Worm (Caenorhabditis elegans): ENCODE data around the gene Y97E10AR.3.
A peak's percentile ranks its signal among the peaks of the same experiment; 100 is the strongest.

The Y97E10AR.3 gene

DNA sequence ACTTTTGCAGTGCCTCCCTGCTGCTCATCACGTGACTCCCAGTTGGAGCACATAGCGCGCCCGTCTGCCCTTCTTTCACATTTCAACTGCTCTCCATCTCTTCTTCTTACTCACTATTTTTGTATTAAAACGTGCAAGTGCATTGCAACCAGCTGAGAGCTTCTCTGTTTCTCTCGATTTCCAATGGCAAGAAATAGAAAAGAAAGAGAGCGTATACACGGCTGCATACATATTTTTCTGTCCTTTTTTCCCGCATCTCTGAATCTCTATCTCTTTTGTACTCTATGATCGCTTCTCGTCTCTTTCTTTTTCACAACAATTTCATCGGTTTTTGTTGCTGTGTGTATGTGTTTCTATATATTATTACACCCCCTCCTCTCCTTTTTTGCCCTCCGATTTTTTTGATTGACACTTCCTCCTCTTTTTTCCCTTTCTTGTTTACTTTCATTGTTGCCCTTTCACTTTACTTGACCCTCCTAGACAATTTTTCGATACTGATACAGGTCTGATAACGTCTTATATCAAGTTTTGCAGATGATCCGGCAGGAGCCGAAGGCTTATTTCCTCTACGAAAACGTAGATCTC, 6.3 kb downstream of the Y97E10AR.3 start, which contains the start of gene Y97E10AR.1 (continued):
- TF ChIP-seq pros-1 (tag; optimal IDR thresholded peaks at IDR 0.05) (peak; percentile 68), ceh-18 (tag; optimal IDR thresholded peaks at IDR 0.05) (peak; percentile 98), nfya-1 (tag; optimal IDR thresholded peaks at IDR 0.05) (peak; percentile 86), unc-86 (tag; optimal IDR thresholded peaks at IDR 0.05) (no peak), pqm-1 (tag; optimal IDR thresholded peaks at IDR 0.05) (peak; percentile 12), sox-4 (tag; optimal IDR thresholded peaks at IDR 0.05) (no peak), sdc-2 (tag; optimal IDR thresholded peaks at IDR 0.05) (peak; percentile 29)

DNA sequence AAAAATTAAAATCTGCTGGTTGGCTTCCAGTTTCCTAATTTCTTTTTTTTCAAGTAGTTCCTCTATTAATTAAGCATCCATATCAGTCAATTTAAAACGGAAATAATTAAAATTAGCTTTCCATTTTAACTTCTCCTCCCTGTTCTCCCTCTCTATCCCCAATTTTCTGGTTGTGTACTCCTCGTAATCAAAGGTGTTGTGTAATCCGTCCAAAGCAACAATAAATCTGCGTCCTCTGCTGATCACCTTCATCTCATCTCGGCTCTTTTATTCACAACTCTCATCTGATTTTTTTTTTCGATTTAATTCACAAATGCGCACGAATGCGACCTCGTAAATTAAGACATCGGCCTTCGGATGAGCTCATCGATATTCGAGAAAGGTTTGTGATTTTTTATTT, 11.4 kb downstream of the Y97E10AR.3 start, which contains the start of gene Y97E10AR.2:
Y97E10AR.2 (plus strand) TSS at position 301 of the 400 bp plus-strand sequence.
- TF ChIP-seq dve-1 (tag; optimal IDR thresholded peaks at IDR 0.05): no peak
- TF ChIP-seq unc-3 (GFP tag; conservative IDR thresholded peaks at IDR 0.05): no peak
- TF ChIP-seq unc-3 (tag; optimal IDR thresholded peaks at IDR 0.05): no peak
- no peak for TF ChIP-seq lim-6 (tag; optimal IDR thresholded peaks at IDR 0.05)
- no peak for TF ChIP-seq hlh-13 (GFP tag; optimal IDR thresholded peaks at IDR 0.05)
- no peak for TF ChIP-seq ama-1 (optimal IDR thresholded peaks at IDR 0.05)
- no peak for TF ChIP-seq pax-1 (tag; optimal IDR thresholded peaks at IDR 0.05)
- TF ChIP-seq elt-4 (tag; optimal IDR thresholded peaks at IDR 0.05): no peak
- no peak for TF ChIP-seq ref-2 (tag; optimal IDR thresholded peaks at IDR 0.05)
- no peak for TF ChIP-seq pha-2 (tag; optimal IDR thresholded peaks at IDR 0.05)
- no peak for TF ChIP-seq hlh-6 (tag; optimal IDR thresholded peaks at IDR 0.05)
- no peak for TF ChIP-seq ceh-6 (GFP tag; optimal IDR thresholded peaks at IDR 0.05)
- TF ChIP-seq syd-9 (tag; optimal IDR thresholded peaks at IDR 0.05): no peak
- no peak for TF ChIP-seq unc-55 (GFP tag; optimal IDR thresholded peaks at IDR 0.05)
- TF ChIP-seq C08G9.2 (tag; optimal IDR thresholded peaks at IDR 0.05): no peak
- TF ChIP-seq C38D4.7 (GFP tag; optimal IDR thresholded peaks at IDR 0.05): no peak
- TF ChIP-seq odd-2 (tag; optimal IDR thresholded peaks at IDR 0.05): no peak
- TF ChIP-seq gmeb-2 (tag; optimal IDR thresholded peaks at IDR 0.05): no peak
- TF ChIP-seq ceh-48 (tag; optimal IDR thresholded peaks at IDR 0.05): no peak
- TF ChIP-seq dmd-4 (tag; optimal IDR thresholded peaks at IDR 0.05; ENCODE audit: borderline replicate concordance): no peak

DNA sequence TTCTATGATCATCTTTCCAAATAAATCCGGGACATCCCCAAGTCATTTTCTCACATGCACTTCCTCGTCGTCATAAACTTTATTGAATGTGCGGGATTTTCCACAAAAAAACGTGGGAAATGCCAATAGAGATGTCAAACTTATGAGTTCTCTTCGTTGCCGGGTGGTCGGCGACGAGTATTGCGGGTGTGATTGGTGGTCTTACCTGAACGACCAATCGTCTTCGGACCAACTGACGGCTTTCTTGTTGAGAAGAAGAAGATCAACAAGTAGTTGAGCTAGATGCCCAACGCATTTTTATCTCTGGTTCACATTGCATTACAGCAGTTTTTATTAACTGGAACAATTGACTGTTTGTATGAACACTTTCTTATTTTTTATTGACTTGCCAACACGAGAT, 12.1 kb downstream of the Y97E10AR.3 start:
- TF ChIP-seq fkh-6 (tag; optimal IDR thresholded peaks at IDR 0.05) (no peak), npax-4 (tag; optimal IDR thresholded peaks at IDR 0.05) (no peak), che-1 (tag; optimal IDR thresholded peaks at IDR 0.05) (no peak), pax-1 (tag; optimal IDR thresholded peaks at IDR 0.05) (no peak), pqm-1 (tag; optimal IDR thresholded peaks at IDR 0.05) (no peak), C08G9.2 (tag; optimal IDR thresholded peaks at IDR 0.05) (no peak), mec-3 (tag; optimal IDR thresholded peaks at IDR 0.05; ENCODE audit: borderline replicate concordance) (no peak), ceh-31 (tag; optimal IDR thresholded peaks at IDR 0.05) (no peak), pha-2 (tag; optimal IDR thresholded peaks at IDR 0.05) (no peak), hlh-8 (tag; optimal IDR thresholded peaks at IDR 0.05) (no peak), ceh-6 (GFP tag; optimal IDR thresholded peaks at IDR 0.05) (no peak), nhr-11 (tag; optimal IDR thresholded peaks at IDR 0.05) (no peak), unc-55 (GFP tag; optimal IDR thresholded peaks at IDR 0.05) (no peak), sox-4 (tag; optimal IDR thresholded peaks at IDR 0.05) (no peak), pros-1 (tag; optimal IDR thresholded peaks at IDR 0.05) (no peak)

DNA sequence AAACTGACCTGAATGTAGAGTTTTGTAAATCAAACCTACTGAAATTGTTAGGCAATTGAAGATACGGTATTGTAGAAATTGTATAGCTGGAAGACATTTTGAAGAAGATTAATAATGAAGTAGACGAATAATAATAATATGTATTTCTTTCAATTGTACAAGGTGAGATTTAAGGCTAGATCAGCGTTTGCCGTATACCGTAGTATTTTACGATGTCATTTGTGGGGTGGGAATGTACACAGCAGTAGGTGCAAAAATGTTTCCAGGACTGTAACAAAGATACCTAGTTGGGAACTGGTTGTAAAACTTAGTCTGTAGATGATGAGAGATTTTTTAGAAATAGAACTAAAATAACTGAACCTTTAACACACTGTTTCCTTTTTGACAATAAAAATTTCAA, 12.7 kb downstream of the Y97E10AR.3 start, which contains the start of gene ceh-76:
ceh-76 (minus strand) TSS at position 101 of the 400 bp plus-strand sequence.
- TF ChIP-seq C08G9.2 (tag; optimal IDR thresholded peaks at IDR 0.05) (no peak), unc-55 (GFP tag; optimal IDR thresholded peaks at IDR 0.05) (no peak), ceh-22 (tag; optimal IDR thresholded peaks at IDR 0.05) (no peak), C38D4.7 (GFP tag; optimal IDR thresholded peaks at IDR 0.05) (no peak), ref-2 (tag; optimal IDR thresholded peaks at IDR 0.05) (no peak), ceh-45 (GFP tag; IDR thresholded peaks at IDR 0.05) (no peak), ceh-24 (tag; optimal IDR thresholded peaks at IDR 0.05) (no peak), pat-9 (tag; optimal IDR thresholded peaks at IDR 0.05) (no peak), hlh-6 (tag; optimal IDR thresholded peaks at IDR 0.05) (no peak), tbx-2 (tag; optimal IDR thresholded peaks at IDR 0.05) (no peak), hlh-8 (tag; optimal IDR thresholded peaks at IDR 0.05) (no peak), T23F11.4 (GFP tag; optimal IDR thresholded peaks at IDR 0.05) (no peak), K09A11.1 (tag; optimal IDR thresholded peaks at IDR 0.05; ENCODE audit: insufficient read depth) (no peak), pros-1 (tag; optimal IDR thresholded peaks at IDR 0.05) (no peak), pqm-1 (tag; optimal IDR thresholded peaks at IDR 0.05) (no peak), dmd-4 (tag; optimal IDR thresholded peaks at IDR 0.05; ENCODE audit: borderline replicate concordance) (no peak), K02D7.2 (tag; optimal IDR thresholded peaks at IDR 0.05) (no peak), unc-86 (tag; optimal IDR thresholded peaks at IDR 0.05) (no peak), ceh-18 (tag; optimal IDR thresholded peaks at IDR 0.05) (no peak)
